Worm (Caenorhabditis elegans): ENCODE data around the gene flp-20.

DNA sequence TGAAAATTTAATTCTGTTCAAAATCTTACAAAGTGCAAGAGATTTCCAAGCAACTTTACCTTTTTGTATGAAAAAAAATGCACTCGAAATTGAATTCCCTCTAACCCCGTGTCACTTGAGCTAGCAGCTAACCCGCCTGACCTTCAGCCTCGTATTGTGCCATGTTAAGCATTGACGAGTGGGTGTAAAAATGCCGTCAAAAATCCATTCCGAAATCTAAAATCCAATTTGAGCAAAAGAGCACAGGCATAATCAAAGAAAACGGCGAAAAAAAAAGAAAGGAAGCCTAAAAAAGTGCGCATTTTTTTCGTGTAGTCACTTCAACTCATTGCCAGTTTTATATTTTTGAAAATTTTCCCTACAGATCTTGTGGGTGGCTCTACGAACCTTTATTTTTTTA lies 14.8 kb upstream of the flp-20 start, which contains the start of gene pkc-2:
- no peak for TF ChIP-seq mab-5 (tag; optimal IDR thresholded peaks at IDR 0.05)
- TF ChIP-seq mep-1 (tag; optimal IDR thresholded peaks at IDR 0.05) = no peak
- TF ChIP-seq elt-3 (tag; optimal IDR thresholded peaks at IDR 0.05) = no peak
